Worm (Caenorhabditis elegans): ENCODE measurements around the gene inft-2.

ce11 chrV:13025283-13025682 is 23.2 kb downstream of the inft-2 start:
- TF ChIP-seq mbf-1 (tag; optimal IDR thresholded peaks at IDR 0.05) (no peak), ceh-82 (tag; optimal IDR thresholded peaks at IDR 0.05) (no peak), dmd-4 (tag; optimal IDR thresholded peaks at IDR 0.05) (no peak), mdl-1 (tag; optimal IDR thresholded peaks at IDR 0.05) (no peak), nhr-11 (tag; optimal IDR thresholded peaks at IDR 0.05) (no peak), lin-13 (GFP tag; optimal IDR thresholded peaks at IDR 0.05) (no peak), unc-62 (GFP tag; optimal IDR thresholded peaks at IDR 0.05) (no peak), nhr-12 (tag; optimal IDR thresholded peaks at IDR 0.05) (no peak), elt-1 (tag; optimal IDR thresholded peaks at IDR 0.05) (no peak)

All from whole organism, L2 larva.